Worm (Caenorhabditis elegans): Measurements from ENCODE around the gene sri-18.

sri-18 gene

ce11 chrV:10243105-10243504, 17.3 kb downstream of the sri-18 start, which contains the start of gene C12D8.9:
Gene C12D8.9 (minus strand): TSS chrV:10243205.
- TF ChIP-seq hnd-1 (tag; optimal IDR thresholded peaks at IDR 0.05): no peak
- no peak for TF ChIP-seq flt-1 (GFP tag; IDR thresholded peaks at IDR 0.05)
- TF ChIP-seq ets-7 (tag; optimal IDR thresholded peaks at IDR 0.05): no peak
- no peak for TF ChIP-seq hmbx-1 (tag; optimal IDR thresholded peaks at IDR 0.05)
- no peak for TF ChIP-seq tbx-37 (GFP tag; conservative IDR thresholded peaks at IDR 0.05)
- no peak for TF ChIP-seq pes-1 (GFP tag; IDR thresholded peaks at IDR 0.05)
- TF ChIP-seq B0310.2 (tag; optimal IDR thresholded peaks at IDR 0.05): no peak
- no peak for TF ChIP-seq scrt-1 (GFP tag; IDR thresholded peaks at IDR 0.05)
- TF ChIP-seq sea-1 (GFP tag; conservative IDR thresholded peaks at IDR 0.05): no peak
- no peak for TF ChIP-seq ceh-13 (GFP tag; optimal IDR thresholded peaks at IDR 0.05)
- no peak for TF ChIP-seq ama-1 (optimal IDR thresholded peaks at IDR 0.05)
- no peak for TF ChIP-seq tbx-11 (GFP tag; IDR thresholded peaks at IDR 0.05)
- TF ChIP-seq F13C5.2 (tag; optimal IDR thresholded peaks at IDR 0.05): no peak
- TF ChIP-seq hmg-4 (GFP tag; optimal IDR thresholded peaks at IDR 0.05): no peak
- no peak for TF ChIP-seq tra-4 (tag; optimal IDR thresholded peaks at IDR 0.05)

- no peak for TF ChIP-seq ceh-13 (GFP tag; optimal IDR thresholded peaks at IDR 0.05)
- no peak for TF ChIP-seq hmbx-1 (tag; optimal IDR thresholded peaks at IDR 0.05)
- TF ChIP-seq ceh-36 (tag; optimal IDR thresholded peaks at IDR 0.05): no peak
- TF ChIP-seq scrt-1 (GFP tag; IDR thresholded peaks at IDR 0.05): no peak
- no peak for TF ChIP-seq flt-1 (GFP tag; IDR thresholded peaks at IDR 0.05)
- TF ChIP-seq aly-1 (tag; optimal IDR thresholded peaks at IDR 0.05): no peak
- no peak for TF ChIP-seq tra-4 (tag; optimal IDR thresholded peaks at IDR 0.05)
- no peak for TF ChIP-seq ama-1 (optimal IDR thresholded peaks at IDR 0.05)
- no peak for TF ChIP-seq hnd-1 (tag; optimal IDR thresholded peaks at IDR 0.05)
- no peak for TF ChIP-seq hmg-4 (GFP tag; optimal IDR thresholded peaks at IDR 0.05)
- TF ChIP-seq F13C5.2 (tag; optimal IDR thresholded peaks at IDR 0.05): no peak
- no peak for TF ChIP-seq ets-7 (tag; optimal IDR thresholded peaks at IDR 0.05)
- no peak for TF ChIP-seq tbx-37 (GFP tag; conservative IDR thresholded peaks at IDR 0.05)
- no peak for TF ChIP-seq tbx-11 (GFP tag; IDR thresholded peaks at IDR 0.05)
- no peak for TF ChIP-seq pes-1 (GFP tag; IDR thresholded peaks at IDR 0.05)
- TF ChIP-seq B0310.2 (tag; optimal IDR thresholded peaks at IDR 0.05): no peak
- TF ChIP-seq sea-1 (GFP tag; conservative IDR thresholded peaks at IDR 0.05): no peak
Observed at ce11 chrV:10241121-10241803, 19.1 kb downstream of the sri-18 start, which contains the start of the genes C12D8.21 and col-148. Gene C12D8.21 (minus strand): TSS chrV:10241188. Gene col-148 (plus strand): TSS chrV:10241753.

- no peak for TF ChIP-seq F13C5.2 (tag; optimal IDR thresholded peaks at IDR 0.05)
- no peak for TF ChIP-seq scrt-1 (GFP tag; IDR thresholded peaks at IDR 0.05)
- no peak for TF ChIP-seq hmg-4 (GFP tag; optimal IDR thresholded peaks at IDR 0.05)
Observed at ce11 chrV:10239861-10240260, 20.5 kb downstream of the sri-18 start, which contains the start of gene fipr-8. Gene fipr-8 (minus strand): TSS chrV:10239961.

ce11 chrV:10238665-10239064, 21.7 kb downstream of the sri-18 start, which contains the start of gene fubl-1:
Gene fubl-1 (minus strand): TSS chrV:10238866.
- TF ChIP-seq ama-1 (optimal IDR thresholded peaks at IDR 0.05) (no peak), hmg-4 (GFP tag; optimal IDR thresholded peaks at IDR 0.05) (peak; percentile 37)

ce11 chrV:10237959-10238444, 22.4 kb downstream of the sri-18 start:
- TF ChIP-seq flt-1 (GFP tag; IDR thresholded peaks at IDR 0.05) (no peak), ceh-36 (tag; optimal IDR thresholded peaks at IDR 0.05) (no peak), ceh-13 (GFP tag; optimal IDR thresholded peaks at IDR 0.05) (no peak), tra-4 (tag; optimal IDR thresholded peaks at IDR 0.05) (no peak), hmg-4 (GFP tag; optimal IDR thresholded peaks at IDR 0.05) (no peak), ama-1 (optimal IDR thresholded peaks at IDR 0.05) (no peak), scrt-1 (GFP tag; IDR thresholded peaks at IDR 0.05) (no peak)

- TF ChIP-seq ama-1 (optimal IDR thresholded peaks at IDR 0.05) (no peak), ceh-36 (tag; optimal IDR thresholded peaks at IDR 0.05) (no peak), F13C5.2 (tag; optimal IDR thresholded peaks at IDR 0.05) (no peak), tbx-11 (GFP tag; IDR thresholded peaks at IDR 0.05) (no peak), flt-1 (GFP tag; IDR thresholded peaks at IDR 0.05) (no peak), hmg-4 (GFP tag; optimal IDR thresholded peaks at IDR 0.05) (no peak), tbx-37 (GFP tag; conservative IDR thresholded peaks at IDR 0.05) (no peak), sea-1 (GFP tag; conservative IDR thresholded peaks at IDR 0.05) (no peak), pes-1 (GFP tag; IDR thresholded peaks at IDR 0.05) (no peak), ceh-13 (GFP tag; optimal IDR thresholded peaks at IDR 0.05) (no peak), hmbx-1 (tag; optimal IDR thresholded peaks at IDR 0.05) (no peak), tra-4 (tag; optimal IDR thresholded peaks at IDR 0.05) (no peak), ets-7 (tag; optimal IDR thresholded peaks at IDR 0.05) (no peak), scrt-1 (GFP tag; IDR thresholded peaks at IDR 0.05) (no peak), aly-1 (tag; optimal IDR thresholded peaks at IDR 0.05) (no peak), hnd-1 (tag; optimal IDR thresholded peaks at IDR 0.05) (no peak)
Observed at ce11 chrV:10237171-10237570, 23.2 kb downstream of the sri-18 start.

- TF ChIP-seq tbx-37 (GFP tag; conservative IDR thresholded peaks at IDR 0.05) (no peak), scrt-1 (GFP tag; IDR thresholded peaks at IDR 0.05) (no peak), aly-1 (tag; optimal IDR thresholded peaks at IDR 0.05) (no peak), tra-4 (tag; optimal IDR thresholded peaks at IDR 0.05) (no peak), ets-7 (tag; optimal IDR thresholded peaks at IDR 0.05) (no peak), ceh-13 (GFP tag; optimal IDR thresholded peaks at IDR 0.05) (no peak), hmg-4 (GFP tag; optimal IDR thresholded peaks at IDR 0.05) (no peak), B0310.2 (tag; optimal IDR thresholded peaks at IDR 0.05) (no peak), F13C5.2 (tag; optimal IDR thresholded peaks at IDR 0.05) (no peak), tbx-11 (GFP tag; IDR thresholded peaks at IDR 0.05) (no peak)
Observed at ce11 chrV:10233330-10233729, 27.0 kb downstream of the sri-18 start, which contains the start of gene str-182. Gene str-182 (minus strand): TSS chrV:10233430.

Measured in whole organism, early embryonic.